Worm (Caenorhabditis elegans) whole organism, L1 larva: Measurements from ENCODE around the gene utp-20.
A peak's percentile ranks its signal among the peaks of the same experiment; 100 is the strongest.

Source experiments
- ces-1 ChIP-seq: fragments of 150-350 bp; optimal IDR thresholded peaks from 2 replicates; lab custom pipeline; 2014; ENCODE audit warnings: missing biosample characterization, missing genetic modification reagents, missing genetic modification characterization
- egl-13 ChIP-seq: sonication (generic microtip); optimal IDR thresholded peaks from 2 replicates; lab custom pipeline; 2016; ENCODE audit warnings: missing genotype, missing genetic modification reagents, missing genetic modification characterization, missing compliant biosample characterization
- mdl-1 ChIP-seq, 2 experiments: fragments of 150-350 bp; optimal IDR thresholded peaks; 2 replicates each; lab custom pipeline; 2014 to 2017; ENCODE audit warnings: missing biosample characterization in 2 of 2, missing genetic modification characterization in 2 of 2, inconsistent platforms in 1 of 2
- nhr-71 ChIP-seq: sonication (generic microtip); optimal IDR thresholded peaks from 2 replicates; lab custom pipeline; 2016; ENCODE audit warnings: mild to moderate bottlenecking, missing genetic modification characterization, moderate library complexity, missing compliant biosample characterization
- nhr-77 ChIP-seq: fragments of 150-350 bp; optimal IDR thresholded peaks from 2 replicates; lab custom pipeline; 2014; ENCODE audit warnings: missing biosample characterization, missing genetic modification characterization
- snpc-4 ChIP-seq: fragments of 150-350 bp; optimal IDR thresholded peaks from 2 replicates; lab custom pipeline; 2014; ENCODE audit warnings: missing biosample characterization, missing genetic modification characterization
- tbx-2 ChIP-seq: sonication (generic microtip); optimal IDR thresholded peaks from 2 replicates; lab custom pipeline; 2016; ENCODE audit warnings: missing genetic modification characterization, missing compliant biosample characterization

DNA sequence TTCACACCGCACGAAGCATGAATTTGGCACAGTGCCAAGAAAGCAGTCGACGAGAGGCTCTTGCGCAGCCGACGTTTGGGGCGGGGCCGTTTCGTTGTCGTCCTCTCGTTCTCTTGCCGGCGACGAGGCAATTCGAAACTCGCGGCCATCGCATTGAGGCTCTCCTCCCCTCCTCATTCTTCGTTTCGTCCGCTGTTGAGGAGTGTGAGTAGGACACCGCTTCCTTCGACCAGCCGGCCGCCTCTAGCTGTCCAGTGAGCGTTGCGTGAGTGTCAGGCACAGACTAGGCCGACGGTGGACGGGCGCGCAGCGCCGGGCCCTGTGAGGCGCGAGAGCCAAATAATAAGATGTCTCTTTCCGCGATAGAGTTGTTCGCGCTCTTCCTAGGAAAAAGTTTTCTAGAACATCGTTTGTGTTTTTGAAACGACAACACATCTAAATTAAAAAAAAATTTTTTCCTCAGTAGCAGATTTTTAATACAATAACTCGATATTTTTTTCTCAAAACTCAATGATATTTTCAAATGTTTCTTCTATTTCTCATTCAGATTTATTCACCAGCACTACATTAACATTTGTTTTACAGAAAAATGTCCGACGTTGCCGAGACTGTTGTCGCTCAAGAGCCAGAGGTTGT is 44.2 kb upstream of the utp-20 start, which contains the start of the genes T28D9.11 and T28D9.1:
- TF ChIP-seq egl-13 (tag; lab: Kevin White, UChicago): peak; percentile 26
- TF ChIP-seq nhr-77 (tag; lab: Kevin White, UChicago): peak; percentile 54
- TF ChIP-seq tbx-2 (tag; lab: Kevin White, UChicago): peak; percentile 18
- no peak for TF ChIP-seq ces-1 (GFP tag; lab: Kevin White, UChicago)
- no peak for TF ChIP-seq mdl-1 (tag; optimal IDR thresholded peaks at IDR 0.05; lab: Kevin White, UChicago)
- peak; percentile 55 for TF ChIP-seq nhr-71 (tag; lab: Kevin White, UChicago)
- peak; percentile 80 for TF ChIP-seq snpc-4 (tag; lab: Kevin White, UChicago)
